Fruit fly (Drosophila melanogaster): Measurements from ENCODE around the gene CG2182.

CG2182 gene

dm6 chr3R:5621714-5622405 lies 37.9 kb downstream of the CG2182 start (continued):
- TF ChIP-seq esn (GFP tag; optimal IDR thresholded peaks at IDR 0.05) (no peak), Sox14 (GFP tag; optimal IDR thresholded peaks at IDR 0.05) (peak; percentile 85), Met (GFP tag; optimal IDR thresholded peaks at IDR 0.05) (no peak), spab (GFP tag; optimal IDR thresholded peaks at IDR 0.05) (peak; percentile 55), fd85E (GFP tag; optimal IDR thresholded peaks at IDR 0.05) (no peak), CG8119 (GFP tag; IDR thresholded peaks at IDR 0.05) (0 out of 3 replicates have a peak, but pooled peaks have one; percentile 25), CG34406 (GFP tag; optimal IDR thresholded peaks at IDR 0.05) (no peak), CG32006 (GFP tag; optimal IDR thresholded peaks at IDR 0.05) (no peak), Eip93F (GFP tag; optimal IDR thresholded peaks at IDR 0.05) (no peak), topi (GFP tag; optimal IDR thresholded peaks at IDR 0.05) (no peak), CG10631 (GFP tag; optimal IDR thresholded peaks at IDR 0.05) (no peak), CG15336 (GFP tag; IDR thresholded peaks at IDR 0.05) (peak; percentile 26; the same call in 1 of the 2 replicates), CG6163 (GFP tag; IDR thresholded peaks at IDR 0.05) (peak; percentile 15; the same call in 1 of the 3 replicates), Eip75B (GFP tag; optimal IDR thresholded peaks at IDR 0.05) (peak; percentile 19), Smox (GFP tag; optimal IDR thresholded peaks at IDR 0.05) (no peak), salr (GFP tag; optimal IDR thresholded peaks at IDR 0.05) (no peak), Ets96B (tag; optimal IDR thresholded peaks at IDR 0.05) (no peak), Hr4 (GFP tag; optimal IDR thresholded peaks at IDR 0.05) (no peak), fkh (GFP tag; optimal IDR thresholded peaks at IDR 0.05) (no peak), CG3032 (tag; optimal IDR thresholded peaks at IDR 0.05) (no peak), dsx (GFP tag; optimal IDR thresholded peaks at IDR 0.05; ENCODE audit: poor library complexity, severe bottlenecking) (peak; percentile 70), Eip78C (GFP tag) (peak; percentile 70), Blimp-1 (GFP tag; optimal IDR thresholded peaks at IDR 0.05) (no peak), dac (GFP tag; optimal IDR thresholded peaks at IDR 0.05) (no peak), CG8319 (GFP tag; optimal IDR thresholded peaks at IDR 0.05) (no peak), CG6808 (GFP tag; optimal IDR thresholded peaks at IDR 0.05) (peak; percentile 65), CG7368 (GFP tag; optimal IDR thresholded peaks at IDR 0.05) (no peak), CG4318 (GFP tag; optimal IDR thresholded peaks at IDR 0.05) (no peak), CG6276 (GFP tag; optimal IDR thresholded peaks at IDR 0.05) (peak; percentile 67), Lpt (GFP tag; optimal IDR thresholded peaks at IDR 0.05) (no peak), eg (GFP tag; IDR thresholded peaks at IDR 0.05) (no peak), OdsH (GFP tag; optimal IDR thresholded peaks at IDR 0.05) (no peak)

dm6 chr3R:5620387-5620956 lies 39.2 kb downstream of the CG2182 start:
- TF ChIP-seq Eip93F (GFP tag; optimal IDR thresholded peaks at IDR 0.05): no peak
- TF ChIP-seq CG8632 (GFP tag; optimal IDR thresholded peaks at IDR 0.05): peak; percentile 65
- TF ChIP-seq Lpt (GFP tag; optimal IDR thresholded peaks at IDR 0.05): peak; percentile 17
- TF ChIP-seq salr (GFP tag; optimal IDR thresholded peaks at IDR 0.05): peak; percentile 18 to 78
- peak; percentile 75 for TF ChIP-seq CG3919 (GFP tag; optimal IDR thresholded peaks at IDR 0.05)
- peak; percentile 57 for TF ChIP-seq pdm3 (GFP tag; optimal IDR thresholded peaks at IDR 0.05)
- TF ChIP-seq Gug (GFP tag; IDR thresholded peaks at IDR 0.05): peak; percentile 51
- TF ChIP-seq CG31627 (GFP tag; optimal IDR thresholded peaks at IDR 0.05): peak; percentile 65
- TF ChIP-seq CG3032 (tag; optimal IDR thresholded peaks at IDR 0.05): peak; percentile 23
- peak; percentile 61 for TF ChIP-seq Sox102F (GFP tag; optimal IDR thresholded peaks at IDR 0.05)
- peak; percentile 19 for TF ChIP-seq Ets21C (GFP tag; optimal IDR thresholded peaks at IDR 0.05)
- TF ChIP-seq CG11902 (GFP tag; optimal IDR thresholded peaks at IDR 0.05): peak; percentile 57
- peak; percentile 49 for TF ChIP-seq CG10669 (GFP tag; optimal IDR thresholded peaks at IDR 0.05)
- TF ChIP-seq Eip75B (GFP tag; optimal IDR thresholded peaks at IDR 0.05): peak; percentile 67
- TF ChIP-seq CG6276 (GFP tag; optimal IDR thresholded peaks at IDR 0.05): peak; percentile 58
- no peak for TF ChIP-seq vri (GFP tag; optimal IDR thresholded peaks at IDR 0.05)
- TF ChIP-seq eg (GFP tag; IDR thresholded peaks at IDR 0.05): peak; percentile 65
- peak; percentile 56 for TF ChIP-seq CG34406 (GFP tag; optimal IDR thresholded peaks at IDR 0.05)
- peak; percentile 50 for TF ChIP-seq fd59A (GFP tag; optimal IDR thresholded peaks at IDR 0.05)
- TF ChIP-seq CG4318 (GFP tag; optimal IDR thresholded peaks at IDR 0.05): peak; percentile 73
- peak in 1 of 2 experiments; percentile 51 for TF ChIP-seq ss (GFP tag; optimal IDR thresholded peaks at IDR 0.05)
- no peak for TF ChIP-seq CG9139 (GFP tag; optimal IDR thresholded peaks at IDR 0.05)
- TF ChIP-seq CG10631 (GFP tag; optimal IDR thresholded peaks at IDR 0.05): peak; percentile 60
- TF ChIP-seq cyc (GFP tag; optimal IDR thresholded peaks at IDR 0.05): peak; percentile 70
- TF ChIP-seq CG11294 (GFP tag; IDR thresholded peaks at IDR 0.05): no peak
- peak; percentile 57 for TF ChIP-seq Sox14 (GFP tag; optimal IDR thresholded peaks at IDR 0.05)
- peak; percentile 14 for TF ChIP-seq CG1621 (tag; optimal IDR thresholded peaks at IDR 0.05)

Data from whole organism, prepupa.